Fruit fly (Drosophila melanogaster): Measurements from ENCODE around the gene Ir7f.

DNA sequence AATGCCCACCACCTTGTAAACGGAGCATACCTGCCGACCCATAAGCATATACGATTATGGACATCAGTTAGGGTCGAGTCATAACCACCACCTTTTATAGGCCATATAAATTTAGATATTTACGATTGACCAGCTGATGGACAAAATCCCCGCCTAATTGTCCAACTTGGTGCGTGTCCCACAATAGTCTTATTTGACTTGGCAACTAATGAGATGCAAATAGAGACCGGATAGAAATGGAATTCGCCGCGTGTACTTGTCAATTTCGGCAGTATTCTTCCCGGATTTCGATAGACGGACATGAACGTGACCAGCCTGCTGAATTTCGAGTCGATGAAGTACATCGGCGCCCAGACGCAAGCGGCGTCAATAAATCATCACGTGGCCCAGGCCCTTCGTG, 534 bp upstream of the Ir7f start, which contains the start of gene Ir7g:
- TF ChIP-seq Dll (optimal IDR thresholded peaks at IDR 0.05): no peak
- TF ChIP-seq psq (optimal IDR thresholded peaks at IDR 0.05): no peak
- TF ChIP-seq pan (optimal IDR thresholded peaks at IDR 0.05): no peak
- no peak for TF ChIP-seq EcR (GFP tag; optimal IDR thresholded peaks at IDR 0.05)
